Fruit fly (Drosophila melanogaster): ENCODE data around the gene CG16762.

CG16762 gene

DNA sequence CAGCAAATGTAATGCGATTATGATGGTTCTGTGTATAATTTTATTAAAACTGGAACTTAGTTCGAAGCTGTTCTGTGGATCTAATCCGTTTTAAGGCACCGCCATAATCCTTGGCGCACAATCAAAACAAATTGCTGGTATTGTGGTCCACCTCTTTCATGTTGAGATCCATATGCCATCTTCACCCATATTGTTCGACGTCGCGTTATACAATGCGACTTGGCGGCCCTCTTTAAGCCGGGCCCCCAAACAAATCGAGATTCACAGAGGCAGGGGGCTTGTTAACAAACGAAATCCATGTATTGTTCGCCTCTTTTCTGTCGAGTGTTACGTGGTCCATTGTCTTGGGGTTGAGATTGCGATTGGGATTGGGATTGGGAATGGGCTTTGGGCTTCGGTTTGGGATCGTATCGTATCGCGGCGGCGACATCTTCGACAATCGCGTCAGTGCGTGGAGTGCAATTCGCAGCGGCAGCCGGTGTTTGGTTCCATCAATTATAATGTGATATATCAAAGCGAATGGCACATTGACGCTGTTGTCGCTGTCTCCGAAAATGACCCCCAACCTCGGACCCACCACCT is 38.6 kb downstream of the CG16762 start (continued):
- TF ChIP-seq corto (GFP tag; optimal IDR thresholded peaks at IDR 0.05): no peak
- TF ChIP-seq Pdp1 (GFP tag; optimal IDR thresholded peaks at IDR 0.05): peak in 1 of 2 experiments; percentile 76

DNA sequence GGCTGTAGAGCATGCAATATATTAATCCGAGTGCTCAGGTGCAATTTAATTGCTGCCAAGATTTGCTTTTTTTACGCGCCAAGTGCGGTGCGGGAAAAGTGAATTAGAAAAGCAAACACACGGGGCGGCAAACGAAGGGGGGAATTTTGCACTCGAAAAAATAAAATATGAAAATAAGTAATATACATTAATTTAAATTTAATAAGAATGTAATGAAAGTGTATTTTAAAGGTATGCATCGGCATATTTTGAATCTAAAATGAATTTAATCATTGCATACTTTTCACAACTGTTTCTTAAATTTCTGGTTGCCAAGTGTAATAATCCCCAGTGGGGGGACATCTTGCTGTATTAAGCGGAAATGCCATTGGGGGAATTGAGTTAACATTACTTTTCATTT is 41.2 kb downstream of the CG16762 start:
- 0 out of 2 replicates have a peak, but pooled peaks have one; percentile 13 for TF ChIP-seq CG32532 (GFP tag; IDR thresholded peaks at IDR 0.05)
- no peak for TF ChIP-seq lbe (GFP tag; optimal IDR thresholded peaks at IDR 0.05)
- no peak for TF ChIP-seq CG6689 (GFP tag; IDR thresholded peaks at IDR 0.05)

DNA sequence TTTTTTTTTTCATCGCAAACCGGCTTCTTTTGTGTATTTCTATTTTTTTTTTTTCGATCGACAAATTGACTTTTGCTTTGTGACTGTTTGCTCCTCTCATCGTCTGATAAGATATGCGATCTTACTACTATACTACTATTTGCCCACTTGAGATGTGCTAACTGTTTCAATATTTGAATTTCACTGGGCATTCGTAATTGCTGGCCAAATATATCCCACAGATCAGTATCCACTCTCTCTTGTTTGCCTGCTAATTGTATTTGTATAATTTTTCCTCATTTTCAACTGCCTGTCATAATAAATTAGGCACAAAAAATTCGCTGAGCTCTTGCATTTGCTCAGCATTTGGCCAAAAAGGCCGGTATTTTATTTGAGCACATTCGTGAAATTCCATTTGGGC is 42.1 kb downstream of the CG16762 start:
- TF ChIP-seq Usf (GFP tag; optimal IDR thresholded peaks at IDR 0.05) (no peak), CG34224 (GFP tag; IDR thresholded peaks at IDR 0.05; ENCODE audit: partially characterized antibody) (no peak), otp (GFP tag; IDR thresholded peaks at IDR 0.05) (no peak), CG15269 (tag; optimal IDR thresholded peaks at IDR 0.05) (no peak), D19A (tag; optimal IDR thresholded peaks at IDR 0.05) (no peak), CG17361 (GFP tag; IDR thresholded peaks at IDR 0.05) (no peak), slp2 (GFP tag; optimal IDR thresholded peaks at IDR 0.05) (no peak), fd64A (GFP tag; optimal IDR thresholded peaks at IDR 0.05) (no peak), HLH54F (GFP tag; optimal IDR thresholded peaks at IDR 0.05) (no peak), PHDP (tag; optimal IDR thresholded peaks at IDR 0.05) (peak; percentile 5), CG3163 (GFP tag; optimal IDR thresholded peaks at IDR 0.05) (no peak), CG4730 (GFP tag; IDR thresholded peaks at IDR 0.05) (no peak), CG2678 (tag; optimal IDR thresholded peaks at IDR 0.05) (peak; percentile 6), Awh (GFP tag; IDR thresholded peaks at IDR 0.05) (no peak), CG2199 (GFP tag; IDR thresholded peaks at IDR 0.05) (no peak), CG10543 (GFP tag; optimal IDR thresholded peaks at IDR 0.05) (no peak), CG1603 (tag; optimal IDR thresholded peaks at IDR 0.05) (no peak), CG1832 (GFP tag; optimal IDR thresholded peaks at IDR 0.05) (no peak), CG30403 (GFP tag; optimal IDR thresholded peaks at IDR 0.05) (no peak), hkb (optimal IDR thresholded peaks at IDR 0.05) (no peak), hkb (GFP tag; IDR thresholded peaks at IDR 0.05) (no peak), H2.0 (GFP tag; IDR thresholded peaks at IDR 0.05) (no peak), CG8089 (GFP tag; optimal IDR thresholded peaks at IDR 0.05) (no peak), CG8924 (tag; optimal IDR thresholded peaks at IDR 0.05) (no peak), Side (GFP tag; optimal IDR thresholded peaks at IDR 0.05) (no peak), ro (GFP tag; IDR thresholded peaks at IDR 0.05) (no peak), hb (GFP tag; IDR thresholded peaks at IDR 0.05; ENCODE audit: partially characterized antibody) (no peak), CG10979 (tag; optimal IDR thresholded peaks at IDR 0.05) (no peak), CG10267 (tag; optimal IDR thresholded peaks at IDR 0.05) (no peak), ken (GFP tag; IDR thresholded peaks at IDR 0.05) (no peak), Sry-β (GFP tag; optimal IDR thresholded peaks at IDR 0.05) (no peak), CG3995 (GFP tag; optimal IDR thresholded peaks at IDR 0.05) (no peak), CG6791 (GFP tag; IDR thresholded peaks at IDR 0.05; ENCODE audit: partially characterized antibody) (no peak), CG18764 (GFP tag; optimal IDR thresholded peaks at IDR 0.05) (no peak), ewg (GFP tag; optimal IDR thresholded peaks at IDR 0.05) (no peak), CG9817 (tag; optimal IDR thresholded peaks at IDR 0.05) (no peak), seq (GFP tag; IDR thresholded peaks at IDR 0.05) (no peak), grn (GFP tag; optimal IDR thresholded peaks at IDR 0.05) (no peak), tll (GFP tag; optimal IDR thresholded peaks at IDR 0.05) (no peak), CG33213 (GFP tag; optimal IDR thresholded peaks at IDR 0.05) (no peak), CG17612 (GFP tag; IDR thresholded peaks at IDR 0.05) (no peak), cwo (GFP tag; optimal IDR thresholded peaks at IDR 0.05) (no peak), da (GFP tag; optimal IDR thresholded peaks at IDR 0.05) (no peak)
